Worm (Caenorhabditis elegans): ENCODE measurements around the gene nhr-136.

The nhr-136 gene

DNA sequence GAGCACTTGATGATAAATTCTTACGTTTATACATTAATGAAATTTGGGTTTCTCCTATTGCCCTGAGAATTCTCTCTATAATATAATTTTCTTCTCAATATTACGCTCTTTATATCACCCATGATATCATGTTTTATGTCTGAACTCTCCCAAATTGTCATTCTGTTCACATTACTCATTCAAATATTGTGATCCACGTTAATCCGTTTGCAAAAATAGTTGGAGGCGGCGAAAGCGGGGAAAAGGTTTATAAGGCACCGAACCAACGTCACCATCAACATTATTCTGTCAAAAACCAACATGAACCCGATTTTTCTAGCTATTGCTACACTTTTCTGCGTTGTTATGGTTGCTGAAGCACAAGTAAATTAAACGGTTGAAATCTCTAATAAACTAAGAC, 45.9 kb downstream of the nhr-136 start, which contains the start of gene C27A7.8:
TSS of gene C27A7.8 (plus strand) at position 301 of the 400 bp plus-strand sequence.
- no peak for TF ChIP-seq tbx-9 (tag; optimal IDR thresholded peaks at IDR 0.05; ENCODE audit: borderline replicate concordance)
- TF ChIP-seq egl-44 (GFP tag; IDR thresholded peaks at IDR 0.05): no peak

DNA sequence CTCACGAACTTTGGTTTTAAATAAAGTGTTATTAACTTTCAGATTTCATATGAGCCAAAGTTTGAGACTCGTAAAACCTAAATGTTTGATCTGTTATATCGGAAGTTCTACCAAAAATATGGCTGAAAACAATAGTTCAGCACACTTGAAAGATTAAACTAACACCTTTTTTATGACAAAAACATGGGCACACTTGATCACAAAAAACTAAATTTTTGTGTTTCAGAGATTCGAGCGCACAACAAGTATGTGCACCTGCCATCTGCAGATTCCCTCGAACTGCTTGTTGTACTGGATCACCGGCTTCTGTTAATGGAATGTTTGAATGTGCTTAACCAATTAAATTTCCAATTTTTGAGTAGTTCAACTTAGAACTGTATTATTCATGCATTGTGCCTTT, 46.8 kb downstream of the nhr-136 start:
- TF ChIP-seq rcor-1 (GFP tag; IDR thresholded peaks at IDR 0.05) (no peak), unc-62 (GFP tag; optimal IDR thresholded peaks at IDR 0.05) (no peak), ceh-58 (GFP tag; IDR thresholded peaks at IDR 0.05) (no peak), Y53F4B.3 (GFP tag; IDR thresholded peaks at IDR 0.05) (no peak), nhr-27 (tag; optimal IDR thresholded peaks at IDR 0.05) (no peak), mes-4 (tag; optimal IDR thresholded peaks at IDR 0.05) (no peak), madf-10 (tag; optimal IDR thresholded peaks at IDR 0.05) (no peak), ceh-91 (GFP tag; IDR thresholded peaks at IDR 0.05) (no peak), snpc-3.4 (tag; optimal IDR thresholded peaks at IDR 0.05) (no peak), Y56A3A.18 (GFP tag; IDR thresholded peaks at IDR 0.05) (no peak), dox-1 (GFP tag; IDR thresholded peaks at IDR 0.05) (no peak), lin-54 (GFP tag; optimal IDR thresholded peaks at IDR 0.05) (no peak), C06A6.2 (GFP tag; conservative IDR thresholded peaks at IDR 0.05) (no peak), F10E7.11 (tag; optimal IDR thresholded peaks at IDR 0.05) (no peak), F52B5.7 (tag; optimal IDR thresholded peaks at IDR 0.05) (no peak), F39B2.1 (GFP tag; IDR thresholded peaks at IDR 0.05) (no peak)

DNA sequence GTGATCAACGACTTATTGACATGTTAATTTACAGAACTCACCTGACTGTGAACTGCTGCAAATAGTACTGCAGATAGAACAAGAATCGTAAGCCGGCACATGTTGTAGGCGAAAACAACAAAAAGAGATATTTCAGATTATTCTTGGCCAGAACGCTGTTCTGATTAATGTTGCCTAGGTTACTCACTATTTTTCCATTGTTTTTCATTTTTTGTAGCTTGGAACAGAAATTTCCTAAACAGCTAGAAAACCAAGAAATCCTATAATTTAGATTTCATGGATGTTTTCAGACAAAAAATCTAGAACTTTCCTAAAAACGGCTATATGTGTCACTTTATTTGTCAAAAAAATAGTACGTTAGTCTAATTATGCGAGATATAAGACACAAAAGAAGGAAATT, 47.6 kb downstream of the nhr-136 start, which contains the start of gene C27A7.9:
TSS of gene C27A7.9 (minus strand) at position 101 of the 400 bp plus-strand sequence.
- no peak for TF ChIP-seq unc-62 (GFP tag; optimal IDR thresholded peaks at IDR 0.05)
- TF ChIP-seq attf-6 (GFP tag; IDR thresholded peaks at IDR 0.05): no peak
- no peak for TF ChIP-seq ztf-22 (GFP tag; optimal IDR thresholded peaks at IDR 0.05)
- TF ChIP-seq ztf-28 (GFP tag; IDR thresholded peaks at IDR 0.05): no peak
- TF ChIP-seq F10E7.11 (tag; optimal IDR thresholded peaks at IDR 0.05): no peak
- no peak for TF ChIP-seq bed-1 (GFP tag; IDR thresholded peaks at IDR 0.05)
- no peak for TF ChIP-seq xnd-1 (tag; optimal IDR thresholded peaks at IDR 0.05)
- TF ChIP-seq aptf-3 (GFP tag; IDR thresholded peaks at IDR 0.05): no peak
- no peak for TF ChIP-seq Y95B8A.8 (GFP tag; IDR thresholded peaks at IDR 0.05)
- no peak for TF ChIP-seq snpc-3.4 (tag; optimal IDR thresholded peaks at IDR 0.05)
- no peak for TF ChIP-seq ztf-18 (tag; optimal IDR thresholded peaks at IDR 0.05)
- TF ChIP-seq D2030.7 (GFP tag; IDR thresholded peaks at IDR 0.05): no peak
- TF ChIP-seq efl-1 (GFP tag; optimal IDR thresholded peaks at IDR 0.05): no peak
- no peak for TF ChIP-seq ztf-25 (GFP tag; IDR thresholded peaks at IDR 0.05)
- no peak for TF ChIP-seq rec-8 (tag; optimal IDR thresholded peaks at IDR 0.05)
- TF ChIP-seq gei-17 (GFP tag; optimal IDR thresholded peaks at IDR 0.05): no peak
- TF ChIP-seq nfyb-1 (GFP tag; IDR thresholded peaks at IDR 0.05): no peak
- no peak for TF ChIP-seq B0019.2 (GFP tag; conservative IDR thresholded peaks at IDR 0.05)
- no peak for TF ChIP-seq egl-44 (GFP tag; IDR thresholded peaks at IDR 0.05)
- no peak for TF ChIP-seq atf-7 (tag; optimal IDR thresholded peaks at IDR 0.05)

DNA sequence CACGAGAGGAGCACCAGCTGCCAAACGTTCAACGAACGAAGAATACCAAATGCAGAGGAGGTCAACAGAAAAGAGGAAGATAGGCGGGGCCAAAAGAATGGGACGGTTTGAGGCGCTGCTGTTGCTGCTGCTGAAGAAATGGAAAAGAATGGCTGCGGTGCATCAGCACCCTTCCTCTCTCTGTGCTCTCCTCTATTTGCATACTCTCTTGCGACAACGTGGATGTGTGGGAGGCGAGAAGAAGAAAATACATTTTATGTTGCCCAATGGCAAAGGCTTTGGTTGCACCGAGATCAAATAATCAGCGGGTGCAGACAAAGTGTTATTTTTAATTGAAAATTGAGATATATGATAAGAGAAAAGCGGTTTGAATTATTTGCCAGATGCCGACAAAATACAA, 51.4 kb downstream of the nhr-136 start:
- TF ChIP-seq dpff-1 (tag; optimal IDR thresholded peaks at IDR 0.05) (no peak), ztf-6 (GFP tag; IDR thresholded peaks at IDR 0.05) (0 out of 2 replicates have a peak, but pooled peaks have one; percentile 19), egrh-3 (GFP tag; IDR thresholded peaks at IDR 0.05) (0 out of 2 replicates have a peak, but pooled peaks have one; percentile 21)

Measured in whole organism, young adult.